Fruit fly (Drosophila melanogaster): ENCODE data around the gene Wdr81.

Gene Wdr81

dm6 chr2L:12038177-12038581 is 17.4 kb upstream of the Wdr81 start, which contains the start of gene Tom70 (continued):
- no peak for TF ChIP-seq Eip74EF (GFP tag; optimal IDR thresholded peaks at IDR 0.05)
- TF ChIP-seq zen2 (GFP tag; IDR thresholded peaks at IDR 0.05; ENCODE audit: partially characterized antibody): peak; percentile 34; the same call in 1 of the 3 replicates
- no peak for TF ChIP-seq toy (GFP tag; IDR thresholded peaks at IDR 0.05)
- TF ChIP-seq CG9876 (GFP tag; optimal IDR thresholded peaks at IDR 0.05): no peak
- no peak for TF ChIP-seq Nf-YA (GFP tag; IDR thresholded peaks at IDR 0.05)
- TF ChIP-seq Mad (GFP tag; optimal IDR thresholded peaks at IDR 0.05): no peak
- no peak for TF ChIP-seq luna (GFP tag; optimal IDR thresholded peaks at IDR 0.05)
- TF ChIP-seq CG1233 (GFP tag; optimal IDR thresholded peaks at IDR 0.05): no peak
- TF ChIP-seq az2 (GFP tag; optimal IDR thresholded peaks at IDR 0.05): no peak
- no peak for TF ChIP-seq h (optimal IDR thresholded peaks at IDR 0.05)
- no peak for TF ChIP-seq PHDP (tag; optimal IDR thresholded peaks at IDR 0.05)
- TF ChIP-seq CG11398 (GFP tag; optimal IDR thresholded peaks at IDR 0.05): no peak
- TF ChIP-seq CG31441 (GFP tag; IDR thresholded peaks at IDR 0.05): no peak
- peak; percentile 54; the same call in 1 of the 2 replicates for TF ChIP-seq amos (GFP tag; IDR thresholded peaks at IDR 0.05; ENCODE audit: partially characterized antibody)
- no peak for TF ChIP-seq CG16779 (GFP tag; IDR thresholded peaks at IDR 0.05)
- TF ChIP-seq CG18476 (GFP tag; optimal IDR thresholded peaks at IDR 0.05): no peak
- no peak for TF ChIP-seq NfI (GFP tag; optimal IDR thresholded peaks at IDR 0.05)
- no peak for TF ChIP-seq z (GFP tag; IDR thresholded peaks at IDR 0.05)
- TF ChIP-seq bbx (GFP tag; IDR thresholded peaks at IDR 0.05; ENCODE audit: partially characterized antibody): peak; percentile 68
- 0 out of 2 replicates have a peak, but pooled peaks have one; percentile 21 for TF ChIP-seq ato (GFP tag; IDR thresholded peaks at IDR 0.05; ENCODE audit: partially characterized antibody)
- TF ChIP-seq CG16815 (GFP tag; optimal IDR thresholded peaks at IDR 0.05): no peak
- TF ChIP-seq CG13624 (GFP tag; optimal IDR thresholded peaks at IDR 0.05): peak; percentile 16
- TF ChIP-seq Rfx (GFP tag; IDR thresholded peaks at IDR 0.05): no peak
- no peak for TF ChIP-seq CG43689 (GFP tag; IDR thresholded peaks at IDR 0.05)
- no peak for TF ChIP-seq CG7839 (tag; optimal IDR thresholded peaks at IDR 0.05)
- no peak for TF ChIP-seq lmd (GFP tag; IDR thresholded peaks at IDR 0.05)
- TF ChIP-seq CG2120 (GFP tag; optimal IDR thresholded peaks at IDR 0.05): no peak
- no peak for TF ChIP-seq CG9797 (GFP tag; optimal IDR thresholded peaks at IDR 0.05)
- TF ChIP-seq CG13424 (tag; optimal IDR thresholded peaks at IDR 0.05): no peak
- TF ChIP-seq emc (GFP tag; optimal IDR thresholded peaks at IDR 0.05): no peak
- no peak for TF ChIP-seq CG9817 (tag; optimal IDR thresholded peaks at IDR 0.05)
- no peak for TF ChIP-seq H15 (GFP tag; IDR thresholded peaks at IDR 0.05)
- TF ChIP-seq Fer2 (tag; optimal IDR thresholded peaks at IDR 0.05): no peak
- no peak for TF ChIP-seq Xrp1 (GFP tag; IDR thresholded peaks at IDR 0.05)
- TF ChIP-seq Hsf (GFP tag; optimal IDR thresholded peaks at IDR 0.05): no peak
- TF ChIP-seq Hmx (GFP tag; optimal IDR thresholded peaks at IDR 0.05): no peak
- peak; percentile 51 for TF ChIP-seq nerfin-1 (tag; optimal IDR thresholded peaks at IDR 0.05)
- TF ChIP-seq Max (GFP tag; optimal IDR thresholded peaks at IDR 0.05): peak; percentile 8
- TF ChIP-seq CG4360 (GFP tag; IDR thresholded peaks at IDR 0.05): no peak
- TF ChIP-seq CG4730 (GFP tag; IDR thresholded peaks at IDR 0.05): no peak
- TF ChIP-seq CG15696 (tag; optimal IDR thresholded peaks at IDR 0.05): no peak
- TF ChIP-seq nmo (GFP tag; optimal IDR thresholded peaks at IDR 0.05): no peak
- TF ChIP-seq CG8478 (optimal IDR thresholded peaks at IDR 0.05): no peak
- TF ChIP-seq CG1647 (GFP tag; optimal IDR thresholded peaks at IDR 0.05): no peak
- no peak for TF ChIP-seq eve (GFP tag; optimal IDR thresholded peaks at IDR 0.05)
- no peak for TF ChIP-seq sens (GFP tag)
- TF ChIP-seq CG7372 (GFP tag; IDR thresholded peaks at IDR 0.05): no peak
- no peak for TF ChIP-seq Gug (GFP tag; IDR thresholded peaks at IDR 0.05)
- no peak for TF ChIP-seq CG11695 (GFP tag; IDR thresholded peaks at IDR 0.05)
- TF ChIP-seq CG33557 (GFP tag; optimal IDR thresholded peaks at IDR 0.05): no peak
- no peak for TF ChIP-seq Elba2 (GFP tag; optimal IDR thresholded peaks at IDR 0.05)
- no peak for TF ChIP-seq CG10274 (GFP tag; optimal IDR thresholded peaks at IDR 0.05)
- TF ChIP-seq CG1792 (GFP tag; optimal IDR thresholded peaks at IDR 0.05): no peak
